Worm (Caenorhabditis elegans) whole organism, mixed stage, embryonic: Measurements from ENCODE around the gene T15H9.5.

Experiments
- M03D4.4 ChIP-seq: sonication (generic microtip); optimal IDR thresholded peaks from 2 replicates; lab custom pipeline; 2017; ENCODE audit warnings: mild to moderate bottlenecking, missing genetic modification characterization, missing compliant biosample characterization
- bed-3 ChIP-seq: fragments of 200-800 bp; sonication (Bioruptor generic); optimal IDR thresholded peaks from 3 replicates; lab custom pipeline; 2018; ENCODE audit warnings: mild to moderate bottlenecking, missing genetic modification characterization, moderate library complexity, missing compliant biosample characterization
- blmp-1 ChIP-seq: fragments of 150-350 bp; optimal IDR thresholded peaks from 2 replicates; lab custom pipeline; 2014; ENCODE audit warnings: missing biosample characterization, missing genetic modification characterization
- ceh-39 ChIP-seq: fragments of 150-350 bp; optimal IDR thresholded peaks from 2 replicates; lab custom pipeline; 2014; ENCODE audit warnings: missing biosample characterization, missing genetic modification characterization
- ceh-43 ChIP-seq: fragments of 200-800 bp; sonication (Bioruptor generic); optimal IDR thresholded peaks from 2 replicates; lab custom pipeline; 2018; ENCODE audit warnings: mild to moderate bottlenecking, missing genetic modification characterization, moderate library complexity, missing compliant biosample characterization
- ceh-83 ChIP-seq: fragments of 200-800 bp; sonication (Bioruptor generic); optimal IDR thresholded peaks from 2 replicates; lab custom pipeline; 2018; ENCODE audit warnings: mild to moderate bottlenecking, missing genetic modification characterization, missing compliant biosample characterization
- ces-1 ChIP-seq: fragments of 150-350 bp; optimal IDR thresholded peaks from 2 replicates; lab custom pipeline; 2014; ENCODE audit warnings: missing biosample characterization, missing genetic modification reagents, missing genetic modification characterization
- cnd-1 ChIP-seq: fragments of 200-800 bp; sonication (Bioruptor generic); optimal IDR thresholded peaks from 2 replicates; lab custom pipeline; 2018; ENCODE audit warnings: mild to moderate bottlenecking, missing genetic modification characterization, missing compliant biosample characterization
- drap-1 ChIP-seq: fragments of 200-800 bp; sonication (Bioruptor generic); optimal IDR thresholded peaks from 3 replicates; lab custom pipeline; 2018; ENCODE audit warnings: mild to moderate bottlenecking, missing genetic modification characterization, missing compliant biosample characterization
- elt-1 ChIP-seq: sonication (generic microtip); optimal IDR thresholded peaks from 2 replicates; lab custom pipeline; 2017; ENCODE audit warnings: missing genetic modification characterization, mild to moderate bottlenecking, missing compliant biosample characterization, antibody characterized with exemption, moderate library complexity, borderline replicate concordance; ENCODE audit not compliant: insufficient read depth
- elt-3 ChIP-seq: fragments of 150-350 bp; optimal IDR thresholded peaks from 2 replicates; lab custom pipeline; 2014; ENCODE audit warnings: missing biosample characterization, missing genetic modification characterization
- flh-1 ChIP-seq: fragments of 200-800 bp; sonication (Bioruptor generic); optimal IDR thresholded peaks from 2 replicates; lab custom pipeline; 2018; ENCODE audit warnings: mild to moderate bottlenecking, missing genetic modification characterization, moderate library complexity, missing compliant biosample characterization
- ham-2 ChIP-seq: fragments of 200-800 bp; sonication (Bioruptor generic); optimal IDR thresholded peaks from 2 replicates; lab custom pipeline; 2018; ENCODE audit warnings: mild to moderate bottlenecking, missing genetic modification characterization, missing compliant biosample characterization
- hlh-1 ChIP-seq: fragments of 150-350 bp; optimal IDR thresholded peaks from 2 replicates; lab custom pipeline; 2014; ENCODE audit warnings: missing biosample characterization, missing genetic modification reagents, missing genetic modification characterization
- lin-13 ChIP-seq: fragments of 150-350 bp; optimal IDR thresholded peaks from 2 replicates; lab custom pipeline; 2014; ENCODE audit warnings: missing biosample characterization, missing genetic modification characterization
- lin-32 ChIP-seq: fragments of 200-800 bp; sonication (Bioruptor generic); optimal IDR thresholded peaks from 2 replicates; lab custom pipeline; 2018; ENCODE audit warnings: mild to moderate bottlenecking, missing genetic modification characterization, missing compliant biosample characterization
- lsy-2 ChIP-seq: fragments of 150-350 bp; optimal IDR thresholded peaks from 2 replicates; lab custom pipeline; 2014; ENCODE audit warnings: missing biosample characterization, missing genetic modification characterization
- mab-5 ChIP-seq: fragments of 150-350 bp; optimal IDR thresholded peaks from 2 replicates; lab custom pipeline; 2014; ENCODE audit warnings: missing biosample characterization, missing genetic modification characterization
- mep-1 ChIP-seq: fragments of 150-350 bp; optimal IDR thresholded peaks from 2 replicates; lab custom pipeline; 2017; ENCODE audit warnings: missing biosample characterization, missing genetic modification reagents, missing genetic modification characterization, inconsistent platforms
- mls-2 ChIP-seq: sonication (generic microtip); optimal IDR thresholded peaks from 2 replicates; lab custom pipeline; 2016; ENCODE audit warnings: mild to moderate bottlenecking, missing genetic modification characterization, moderate library complexity, missing compliant biosample characterization
- nhr-12 ChIP-seq: fragments of 150-350 bp; optimal IDR thresholded peaks from 2 replicates; lab custom pipeline; 2014; ENCODE audit warnings: missing biosample characterization, missing genetic modification characterization
- nhr-2 ChIP-seq: fragments of 150-350 bp; optimal IDR thresholded peaks from 2 replicates; lab custom pipeline; 2014; ENCODE audit warnings: missing biosample characterization, missing genetic modification characterization
- nhr-237 ChIP-seq: fragments of 150-350 bp; optimal IDR thresholded peaks from 2 replicates; lab custom pipeline; 2014; ENCODE audit warnings: missing biosample characterization, missing genetic modification characterization
- nhr-28 ChIP-seq: fragments of 150-350 bp; optimal IDR thresholded peaks from 2 replicates; lab custom pipeline; 2014; ENCODE audit warnings: missing biosample characterization, missing genetic modification characterization
- nhr-76 ChIP-seq: sonication (generic microtip); optimal IDR thresholded peaks from 2 replicates; lab custom pipeline; 2017; ENCODE audit warnings: missing biosample characterization, missing genetic modification characterization
- pha-4 ChIP-seq: fragments of 150-350 bp; optimal IDR thresholded peaks from 2 replicates; lab custom pipeline; 2018; ENCODE audit warnings: missing biosample characterization, missing genetic modification reagents, missing genetic modification characterization
- sem-2 ChIP-seq: fragments of 200-800 bp; sonication (Bioruptor generic); optimal IDR thresholded peaks from 2 replicates; lab custom pipeline; 2018; ENCODE audit warnings: mild to moderate bottlenecking, missing genetic modification characterization, missing compliant biosample characterization
- snpc-4 ChIP-seq: fragments of 150-350 bp; optimal IDR thresholded peaks from 2 replicates; lab custom pipeline; 2014; ENCODE audit warnings: missing biosample characterization, missing genetic modification characterization
- sptf-1 ChIP-seq: sonication (generic microtip); optimal IDR thresholded peaks from 2 replicates; lab custom pipeline; 2017; ENCODE audit warnings: mild to moderate bottlenecking, missing genetic modification characterization, moderate library complexity, missing compliant biosample characterization
- tbx-8 ChIP-seq: fragments of 200-800 bp; sonication (Bioruptor generic); optimal IDR thresholded peaks from 2 replicates; lab custom pipeline; 2018; ENCODE audit warnings: mild to moderate bottlenecking, missing genetic modification characterization, moderate library complexity, missing compliant biosample characterization
- unc-120 ChIP-seq: sonication (generic microtip); optimal IDR thresholded peaks from 2 replicates; lab custom pipeline; 2017; ENCODE audit warnings: missing genetic modification characterization, missing compliant biosample characterization; ENCODE audit not compliant: poor library complexity, severe bottlenecking
- unc-39 ChIP-seq: fragments of 150-350 bp; optimal IDR thresholded peaks from 2 replicates; lab custom pipeline; 2014; ENCODE audit warnings: missing biosample characterization, missing genetic modification characterization
- unc-62 ChIP-seq: fragments of 150-350 bp; optimal IDR thresholded peaks from 2 replicates; lab custom pipeline; 2014; ENCODE audit warnings: missing biosample characterization, missing genetic modification reagents, missing genetic modification characterization
- zip-8 ChIP-seq: fragments of 150-350 bp; optimal IDR thresholded peaks from 2 replicates; lab custom pipeline; 2014; ENCODE audit warnings: missing biosample characterization, missing genetic modification characterization
- ztf-11 ChIP-seq: fragments of 150-350 bp; optimal IDR thresholded peaks from 2 replicates; lab custom pipeline; 2014; ENCODE audit warnings: missing biosample characterization, missing genetic modification characterization

Gene T15H9.5

DNA sequence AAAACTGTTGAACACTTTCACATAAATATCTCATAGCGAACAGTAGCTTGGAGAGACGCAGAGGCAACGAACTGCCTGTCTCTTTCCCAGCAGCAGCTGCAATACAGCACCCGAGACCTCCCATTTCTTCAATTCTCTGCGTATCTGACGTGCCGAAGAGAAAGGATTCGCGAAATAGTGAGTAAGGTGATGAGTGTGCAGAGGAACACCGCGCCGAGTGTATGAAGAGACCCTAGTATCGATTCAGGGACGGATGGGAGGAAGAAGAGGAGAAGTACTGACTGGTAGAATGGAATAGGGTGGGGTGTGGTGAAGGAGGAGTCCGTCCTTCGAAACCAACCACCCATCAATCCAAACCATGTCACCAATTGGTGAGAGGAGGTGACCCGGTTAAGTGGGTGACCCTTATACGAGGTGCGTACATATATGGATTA lies 34.9 kb upstream of the T15H9.5 start:
- TF ChIP-seq elt-3 (tag; lab: Kevin White, UChicago) (no peak), unc-39 (no peak), ceh-83 (GFP tag; lab: Kevin White, UChicago) (no peak), elt-1 (tag; lab: Kevin White, UChicago) (no peak), zip-8 (tag; lab: Kevin White, UChicago) (no peak), ceh-39 (peak; percentile 75), unc-120 (peak; percentile 22), drap-1 (GFP tag; lab: Kevin White, UChicago) (peak; percentile 47), blmp-1 (tag; lab: Kevin White, UChicago) (peak; percentile 68), nhr-12 (tag; lab: Kevin White, UChicago) (no peak), ham-2 (GFP tag; lab: Kevin White, UChicago) (peak; percentile 90), mls-2 (peak; percentile 76), sem-2 (GFP tag; lab: Kevin White, UChicago) (no peak), mab-5 (no peak), tbx-8 (GFP tag; lab: Kevin White, UChicago) (peak; percentile 2), hlh-1 (tag; lab: Kevin White, UChicago) (peak; percentile 94), ceh-43 (GFP tag; lab: Kevin White, UChicago) (no peak), flh-1 (no peak), nhr-76 (no peak), M03D4.4 (tag; lab: Kevin White, UChicago) (no peak), pha-4 (tag; lab: Kevin White, UChicago) (peak; percentile 41), nhr-28 (tag; lab: Kevin White, UChicago) (no peak), sptf-1 (tag; lab: Kevin White, UChicago) (peak; percentile 68), mep-1 (tag; lab: Kevin White, UChicago) (peak; percentile 91), lsy-2 (tag; lab: Kevin White, UChicago) (no peak), nhr-237 (peak; percentile 14), lin-13 (peak; percentile 61), bed-3 (GFP tag; lab: Kevin White, UChicago) (no peak), nhr-2 (tag; lab: Kevin White, UChicago) (peak; percentile 87), ces-1 (peak; percentile 70), snpc-4 (tag; lab: Kevin White, UChicago) (no peak), lin-32 (GFP tag; lab: Kevin White, UChicago) (peak; percentile 46), ztf-11 (tag; lab: Kevin White, UChicago) (no peak), cnd-1 (tag; lab: Kevin White, UChicago) (peak; percentile 40), unc-62 (GFP tag; lab: Kevin White, UChicago) (peak; percentile 76)
- TF ChIP-seq, all 35 proteins: peak for 18

DNA sequence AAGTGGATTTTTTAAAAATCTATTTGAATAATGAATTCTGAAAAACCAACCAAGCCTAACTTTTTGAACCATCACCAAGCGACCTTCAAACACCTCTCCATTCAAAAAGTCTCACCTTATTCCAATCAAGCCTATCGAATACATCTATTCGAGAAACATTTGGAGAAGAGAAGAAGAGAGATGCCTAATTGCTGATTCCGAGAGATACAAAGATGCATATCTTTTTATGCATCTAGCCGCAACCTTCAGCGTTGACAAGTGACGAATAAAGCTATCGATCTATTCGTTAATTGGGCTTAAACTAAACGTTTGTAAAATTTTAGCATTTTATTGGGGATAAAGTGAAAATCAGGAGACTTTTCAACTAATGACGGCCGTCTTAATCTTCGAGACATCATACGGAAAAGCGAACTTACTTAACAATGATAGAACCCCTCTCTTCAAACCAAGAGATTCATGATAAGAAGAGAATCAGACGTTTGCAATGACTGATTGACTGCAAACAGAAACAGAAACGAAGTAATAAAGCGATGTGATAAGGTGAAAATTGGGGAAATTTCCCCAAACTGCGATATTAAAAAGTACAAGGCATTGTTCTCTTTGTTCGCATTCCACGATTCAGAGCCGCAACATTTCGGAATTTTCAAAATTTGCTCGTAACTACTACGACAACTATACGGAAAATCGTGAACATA lies 33.8 kb upstream of the T15H9.5 start:
- peak; percentile 95 for TF ChIP-seq elt-1 (tag; lab: Kevin White, UChicago)
- TF ChIP-seq ham-2 (GFP tag; lab: Kevin White, UChicago), result peak; percentile 87
- peak; percentile 87 for TF ChIP-seq unc-62 (GFP tag; lab: Kevin White, UChicago)
- TF ChIP-seq unc-120, result no peak
- no peak for TF ChIP-seq lin-32 (GFP tag; lab: Kevin White, UChicago)

DNA sequence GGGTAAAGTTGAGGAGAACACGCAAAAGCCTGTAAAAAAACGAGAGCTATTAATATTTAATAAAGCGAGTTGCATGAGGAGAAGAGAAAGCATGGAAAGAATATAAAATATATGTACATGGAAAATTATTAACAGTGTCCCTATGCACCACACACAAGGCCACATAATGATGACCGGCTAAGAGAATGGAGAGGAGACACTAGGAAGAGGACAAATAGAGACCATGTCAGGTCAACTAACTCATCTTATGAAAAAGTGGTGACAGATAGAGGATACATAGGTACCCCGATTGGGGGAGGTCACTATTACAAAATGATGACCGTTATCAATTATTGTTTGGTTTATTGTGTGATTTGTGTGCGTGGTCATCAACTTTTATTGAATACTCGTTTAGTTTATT lies 33.2 kb upstream of the T15H9.5 start, which contains the start of gene fzr-1:
Gene fzr-1 (minus strand): TSS at position 29 of the 400 bp plus-strand sequence.
- TF ChIP-seq nhr-2 (tag; lab: Kevin White, UChicago) (peak; percentile 94), bed-3 (GFP tag; lab: Kevin White, UChicago) (no peak), unc-120 (no peak), flh-1 (no peak), drap-1 (GFP tag; lab: Kevin White, UChicago) (no peak), unc-39 (no peak)
